Worm (Caenorhabditis elegans): ENCODE measurements around the gene xtr-2.

- TF ChIP-seq flt-1 (GFP tag; IDR thresholded peaks at IDR 0.05), result no peak
- no peak for TF ChIP-seq ceh-36 (tag; optimal IDR thresholded peaks at IDR 0.05)
- no peak for TF ChIP-seq aly-1 (tag; optimal IDR thresholded peaks at IDR 0.05)
- TF ChIP-seq ama-1 (optimal IDR thresholded peaks at IDR 0.05), result no peak
- TF ChIP-seq ceh-13 (GFP tag; optimal IDR thresholded peaks at IDR 0.05), result no peak
- TF ChIP-seq F13C5.2 (tag; optimal IDR thresholded peaks at IDR 0.05), result no peak
- no peak for TF ChIP-seq tbx-37 (GFP tag; conservative IDR thresholded peaks at IDR 0.05)
- TF ChIP-seq pes-1 (GFP tag; IDR thresholded peaks at IDR 0.05), result no peak
- no peak for TF ChIP-seq scrt-1 (GFP tag; IDR thresholded peaks at IDR 0.05)
Observed at ce11 chrX:12320737-12321136, 5.4 kb downstream of the xtr-2 start, which contains the start of gene ceh-40.

Measured in whole organism, early embryonic.